Fruit fly (Drosophila melanogaster) Kc167 (cell line): ENCODE results near the gene phol.

Source experiments
- Myc ChIP-seq: fragments of >200 bp; optimal IDR thresholded peaks from 2 replicates; lab custom pipeline; 2017; ENCODE audit warnings: missing external identifiers
- Sin3A ChIP-seq: fragments of >200 bp; optimal IDR thresholded peaks from 2 replicates; lab custom pipeline; 2018; ENCODE audit warnings: missing external identifiers
- h ChIP-seq: fragments of >200 bp; optimal IDR thresholded peaks from 3 replicates; lab custom pipeline; 2018; ENCODE audit warnings: missing external identifiers
- insv ChIP-seq: fragments of >200 bp; optimal IDR thresholded peaks from 3 replicates; lab custom pipeline; 2018; ENCODE audit warnings: missing external identifiers
- psq ChIP-seq: fragments of >200 bp; optimal IDR thresholded peaks from 2 replicates; lab custom pipeline; 2017; ENCODE audit warnings: missing external identifiers
- ttk ChIP-seq: sonication (Bioruptor generic); optimal IDR thresholded peaks from 2 replicates; lab custom pipeline; 2017; ENCODE audit warnings: missing external identifiers

phol gene

dm6 chr3L:9465652-9466244, 9.7 kb upstream of the phol start:
- no peak for TF ChIP-seq Sin3A (lab: Kevin White, UChicago)
- no peak for TF ChIP-seq Myc (lab: Kevin White, UChicago)
- TF ChIP-seq insv (lab: Kevin White, UChicago): no peak

- TF ChIP-seq Sin3A (lab: Kevin White, UChicago): no peak
- no peak for TF ChIP-seq h (lab: Kevin White, UChicago)
- no peak for TF ChIP-seq insv (lab: Kevin White, UChicago)
- TF ChIP-seq Myc (lab: Kevin White, UChicago): no peak
- TF ChIP-seq ttk (lab: Kevin White, UChicago): no peak
- no peak for TF ChIP-seq psq (lab: Kevin White, UChicago)
Observed at dm6 chr3L:9462794-9463193, 6.7 kb upstream of the phol start.

- TF ChIP-seq Sin3A (lab: Kevin White, UChicago): no peak
- no peak for TF ChIP-seq Myc (lab: Kevin White, UChicago)
- no peak for TF ChIP-seq psq (lab: Kevin White, UChicago)
- no peak for TF ChIP-seq ttk (lab: Kevin White, UChicago)
- TF ChIP-seq insv (lab: Kevin White, UChicago): no peak
- TF ChIP-seq h (lab: Kevin White, UChicago): no peak
Observed at dm6 chr3L:9462247-9462769, 6.2 kb upstream of the phol start.

DNA sequence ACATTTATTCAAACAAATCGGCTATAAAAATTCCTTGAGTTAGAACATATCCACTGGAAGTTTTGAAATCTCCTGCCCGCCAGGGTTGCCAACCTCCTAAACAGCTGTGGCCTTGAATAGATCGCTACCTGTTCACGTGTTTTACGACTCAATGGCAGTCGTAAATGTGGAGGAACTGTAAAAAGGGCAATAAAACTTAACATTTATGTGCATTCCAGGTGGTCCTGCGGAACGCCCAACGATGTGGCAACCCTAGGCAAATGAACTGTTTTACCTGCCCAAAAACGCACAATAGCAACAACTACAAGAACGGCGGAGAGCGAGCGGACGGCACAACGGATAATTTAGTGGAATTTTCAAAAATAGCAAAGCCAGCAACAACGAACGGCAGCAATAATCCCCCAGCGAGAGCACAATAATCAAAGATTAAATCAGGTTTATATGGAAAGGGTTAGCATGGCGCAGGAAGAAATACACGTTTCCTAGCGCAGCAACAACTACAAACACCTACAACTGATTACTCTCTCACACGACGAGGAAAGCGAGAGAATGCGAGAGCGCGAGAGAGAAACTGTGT, 5.7 kb upstream of the phol start:
- TF ChIP-seq Sin3A (lab: Kevin White, UChicago): no peak
- no peak for TF ChIP-seq psq (lab: Kevin White, UChicago)
- TF ChIP-seq Myc (lab: Kevin White, UChicago): no peak
- no peak for TF ChIP-seq insv (lab: Kevin White, UChicago)

- no peak for TF ChIP-seq psq (lab: Kevin White, UChicago)
- no peak for TF ChIP-seq insv (lab: Kevin White, UChicago)
- TF ChIP-seq h (lab: Kevin White, UChicago): no peak
- TF ChIP-seq Sin3A (lab: Kevin White, UChicago): no peak
- TF ChIP-seq ttk (lab: Kevin White, UChicago): no peak
- no peak for TF ChIP-seq Myc (lab: Kevin White, UChicago)
Observed at dm6 chr3L:9460775-9461491, 4.9 kb upstream of the phol start, which contains the start of the genes CG3434 and CG44838. Gene CG3434 (minus strand): TSS chr3L:9460799. Gene CG44838 (plus strand): TSS chr3L:9461050.

DNA sequence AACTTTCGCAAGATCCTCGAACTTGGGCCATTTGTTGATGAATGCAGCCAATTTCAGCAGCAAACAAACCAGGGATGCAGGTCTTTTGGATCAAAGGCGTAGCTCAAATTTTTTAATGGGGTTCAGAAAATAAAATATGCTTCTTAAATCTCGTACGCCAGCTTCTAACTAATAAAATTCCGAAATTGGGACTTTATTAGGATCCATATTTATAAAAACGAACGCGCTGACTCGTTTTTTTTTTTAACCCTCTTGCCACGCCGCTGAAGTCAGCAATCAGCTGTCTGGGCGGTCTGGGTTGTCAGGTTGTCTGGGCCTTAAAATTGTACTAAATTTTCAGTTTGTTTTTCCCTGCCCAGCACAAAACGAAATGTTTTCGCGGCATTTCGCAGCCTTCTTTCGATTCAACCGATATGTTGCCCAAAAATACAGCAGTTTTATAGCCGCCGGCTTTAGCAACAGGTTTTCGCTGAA, 1.6 kb upstream of the phol start, which contains the start of gene CG3437:
Gene CG3437 (minus strand): TSS at position 51 of the 474 bp plus-strand sequence.
- TF ChIP-seq insv (lab: Kevin White, UChicago) (no peak), Myc (lab: Kevin White, UChicago) (no peak), psq (lab: Kevin White, UChicago) (no peak), h (lab: Kevin White, UChicago) (no peak), Sin3A (lab: Kevin White, UChicago) (no peak), ttk (lab: Kevin White, UChicago) (no peak)

DNA sequence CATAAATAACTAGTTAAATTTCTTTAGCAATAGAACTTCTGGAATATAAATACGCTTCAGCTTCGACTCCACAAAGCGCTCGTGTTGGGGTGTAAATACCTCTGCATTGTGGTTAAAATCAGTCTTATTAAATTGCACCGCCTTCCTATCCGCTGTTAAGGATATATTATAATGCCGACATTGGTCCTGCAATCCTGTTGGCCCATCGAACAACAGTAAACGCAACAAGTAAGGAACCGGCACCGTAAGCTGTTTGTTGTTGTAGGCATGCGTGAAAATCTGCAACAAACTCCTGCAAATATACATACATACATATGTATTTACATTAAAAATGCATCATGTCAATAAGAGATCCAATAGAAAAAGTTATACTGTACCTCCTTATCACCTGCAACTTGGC, 308 bp upstream of the phol start:
- no peak for TF ChIP-seq h (lab: Kevin White, UChicago)
- TF ChIP-seq psq (lab: Kevin White, UChicago): no peak
- no peak for TF ChIP-seq Sin3A (lab: Kevin White, UChicago)
- no peak for TF ChIP-seq ttk (lab: Kevin White, UChicago)

- no peak for TF ChIP-seq insv (lab: Kevin White, UChicago)
- TF ChIP-seq Sin3A (lab: Kevin White, UChicago): no peak
- no peak for TF ChIP-seq ttk (lab: Kevin White, UChicago)
- TF ChIP-seq Myc (lab: Kevin White, UChicago): no peak
- no peak for TF ChIP-seq h (lab: Kevin White, UChicago)
- no peak for TF ChIP-seq psq (lab: Kevin White, UChicago)
Observed at dm6 chr3L:9452422-9452821, 3.7 kb downstream of the phol start.

dm6 chr3L:9451522-9452118, 4.5 kb downstream of the phol start, which contains the start of the genes CG3448 and ghi:
Gene CG3448 (minus strand): TSS chr3L:9451572.
Gene ghi (plus strand): TSS chr3L:9451876.
- TF ChIP-seq Myc (lab: Kevin White, UChicago) (no peak), Sin3A (lab: Kevin White, UChicago) (no peak), h (lab: Kevin White, UChicago) (no peak), insv (lab: Kevin White, UChicago) (no peak), psq (lab: Kevin White, UChicago) (no peak), ttk (lab: Kevin White, UChicago) (no peak)

DNA sequence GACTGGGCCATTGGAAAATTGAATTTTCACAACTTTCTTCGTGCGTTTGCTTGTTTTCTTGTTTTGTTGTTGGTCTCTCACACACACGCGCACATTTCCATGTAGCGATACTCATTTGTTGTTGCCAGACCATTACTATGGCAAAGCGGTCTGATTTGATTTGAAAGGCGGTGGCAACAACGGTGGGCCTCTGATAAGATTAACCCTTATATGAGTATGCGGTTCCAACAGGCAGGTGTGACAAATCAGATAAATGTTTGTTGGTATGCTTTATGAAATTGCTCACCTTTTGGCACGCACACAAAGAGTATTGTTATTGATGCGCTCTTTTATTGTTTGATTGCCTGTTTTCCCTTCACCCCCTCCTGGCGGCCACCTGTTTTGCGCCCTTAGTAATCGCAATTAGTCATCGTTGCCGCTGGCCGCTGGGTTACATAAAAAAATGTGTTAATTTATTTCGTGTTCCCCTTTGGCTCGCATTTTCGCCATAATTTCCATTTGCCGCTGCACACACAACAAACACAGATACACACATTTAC, 8.8 kb downstream of the phol start:
- TF ChIP-seq h (lab: Kevin White, UChicago): no peak
- TF ChIP-seq insv (lab: Kevin White, UChicago): no peak
